Fruit fly (Drosophila melanogaster) whole organism, prepupa: Measurements from ENCODE around the gene Sc2.

Experiments used
- Blimp-1 ChIP-seq: fragments of 200-800 bp; sonication (Bioruptor generic); optimal IDR thresholded peaks from 3 replicates; lab custom pipeline; 2017; ENCODE audit warnings: missing biosample characterization, missing genetic modification characterization, mild to moderate bottlenecking, moderate library complexity, missing genetic modification reagents
- CG10631 ChIP-seq: fragments of 200-800 bp; sonication (Bioruptor generic); optimal IDR thresholded peaks from 2 replicates; lab custom pipeline; 2016; ENCODE audit warnings: missing biosample characterization, missing genetic modification characterization
- CG1621 ChIP-seq: fragments of 200-800 bp; sonication (Bioruptor generic); optimal IDR thresholded peaks from 3 replicates; lab custom pipeline; 2018; ENCODE audit warnings: missing biosample characterization, mild to moderate bottlenecking, missing genetic modification characterization
- CG16779 ChIP-seq: fragments of 200-800 bp; sonication (Bioruptor generic); optimal IDR thresholded peaks from 3 replicates; lab custom pipeline; 2017; ENCODE audit warnings: missing biosample characterization, mild to moderate bottlenecking, missing genetic modification characterization
- CG32006 ChIP-seq: fragments of 200-800 bp; sonication (Bioruptor generic); optimal IDR thresholded peaks from 3 replicates; lab custom pipeline; 2017; ENCODE audit warnings: missing biosample characterization, mild to moderate bottlenecking, missing genetic modification characterization
- CG6163 ChIP-seq: fragments of 200-800 bp; sonication (Bioruptor generic); IDR thresholded peaks from 3 replicates; pipeline ENCODE4 v1.3.6; 2022; ENCODE audit warnings: missing biosample characterization, missing genetic modification characterization
- CG6792 ChIP-seq: fragments of 200-800 bp; sonication (Bioruptor generic); optimal IDR thresholded peaks from 3 replicates; lab custom pipeline; 2016; ENCODE audit warnings: missing biosample characterization, missing genetic modification characterization
- Eip78C ChIP-seq: fragments of 200-800 bp; sonication (Bioruptor generic); peaks from one replicate; lab custom pipeline; 2016; ENCODE audit warnings: missing biosample characterization, missing genetic modification characterization
- Ets21C ChIP-seq: fragments of 200-800 bp; sonication (Bioruptor generic); optimal IDR thresholded peaks from 3 replicates; lab custom pipeline; 2016; ENCODE audit warnings: missing biosample characterization, missing genetic modification characterization
- Ets96B ChIP-seq: fragments of 200-800 bp; optimal IDR thresholded peaks from 2 replicates; lab custom pipeline; 2019; ENCODE audit warnings: missing biosample characterization, mild to moderate bottlenecking, missing genetic modification characterization, moderate library complexity
- Gug ChIP-seq: fragments of 200-800 bp; sonication (Bioruptor generic); IDR thresholded peaks from 2 replicates; pipeline ENCODE4 v1.3.6; 2022; ENCODE audit warnings: missing biosample characterization, missing genetic modification characterization
- Lpt ChIP-seq: fragments of 200-800 bp; sonication (Bioruptor generic); optimal IDR thresholded peaks from 3 replicates; lab custom pipeline; 2016; ENCODE audit warnings: missing biosample characterization, missing genetic modification characterization
- Met ChIP-seq: fragments of 200-800 bp; sonication (Bioruptor generic); optimal IDR thresholded peaks from 3 replicates; lab custom pipeline; 2016; ENCODE audit warnings: missing biosample characterization, missing genetic modification characterization
- Smox ChIP-seq: fragments of 200-800 bp; sonication (Bioruptor generic); optimal IDR thresholded peaks from 3 replicates; lab custom pipeline; 2016; ENCODE audit warnings: missing biosample characterization, missing genetic modification characterization
- Sox102F ChIP-seq: fragments of 200-800 bp; sonication (Bioruptor generic); optimal IDR thresholded peaks from 2 replicates; lab custom pipeline; 2016; ENCODE audit warnings: missing biosample characterization, mild to moderate bottlenecking, missing genetic modification characterization
- Sox14 ChIP-seq: fragments of 200-800 bp; sonication (Bioruptor generic); optimal IDR thresholded peaks from 3 replicates; lab custom pipeline; 2016; ENCODE audit warnings: missing biosample characterization, missing genetic modification characterization
- Sox15 ChIP-seq: fragments of 200-800 bp; sonication (Bioruptor generic); optimal IDR thresholded peaks from 3 replicates; lab custom pipeline; 2016; ENCODE audit warnings: missing biosample characterization, missing genetic modification characterization
- achi ChIP-seq: fragments of 200-800 bp; sonication (Bioruptor generic); optimal IDR thresholded peaks from 3 replicates; lab custom pipeline; 2016; ENCODE audit warnings: missing biosample characterization, missing genetic modification characterization
- acj6 ChIP-seq: fragments of 200-800 bp; sonication (Bioruptor generic); optimal IDR thresholded peaks from 3 replicates; lab custom pipeline; 2016; ENCODE audit warnings: missing biosample characterization, missing genetic modification characterization
- cyc ChIP-seq: fragments of 200-800 bp; sonication (Bioruptor generic); optimal IDR thresholded peaks from 3 replicates; lab custom pipeline; 2016; ENCODE audit warnings: missing biosample characterization, missing genetic modification characterization
- dac ChIP-seq: fragments of 200-800 bp; sonication (Bioruptor generic); optimal IDR thresholded peaks from 2 replicates; lab custom pipeline; 2017; ENCODE audit warnings: missing biosample characterization, mild to moderate bottlenecking, missing genetic modification characterization
- eg ChIP-seq: fragments of 200-800 bp; sonication (Bioruptor generic); IDR thresholded peaks from 3 replicates; pipeline ENCODE4 v1.3.6; 2022; ENCODE audit warnings: missing biosample characterization, missing genetic modification characterization
- esn ChIP-seq: fragments of 200-800 bp; sonication (Bioruptor generic); optimal IDR thresholded peaks from 2 replicates; lab custom pipeline; 2016; ENCODE audit warnings: missing biosample characterization, mild to moderate bottlenecking, missing genetic modification characterization, moderate library complexity
- fd59A ChIP-seq: fragments of 200-800 bp; sonication (Bioruptor generic); optimal IDR thresholded peaks from 2 replicates; lab custom pipeline; 2017; ENCODE audit warnings: missing biosample characterization, mild to moderate bottlenecking, missing genetic modification characterization, missing genetic modification reagents
- fd85E ChIP-seq: fragments of 200-800 bp; sonication (Bioruptor generic); optimal IDR thresholded peaks from 3 replicates; lab custom pipeline; 2016; ENCODE audit warnings: missing biosample characterization, missing genetic modification characterization
- fkh ChIP-seq: fragments of 200-800 bp; sonication (Bioruptor generic); optimal IDR thresholded peaks from 3 replicates; lab custom pipeline; 2017; ENCODE audit warnings: missing biosample characterization, mild to moderate bottlenecking, missing genetic modification characterization, moderate library complexity
- pdm3 ChIP-seq: fragments of 200-800 bp; sonication (Bioruptor generic); optimal IDR thresholded peaks from 3 replicates; lab custom pipeline; 2016; ENCODE audit warnings: missing biosample characterization, missing genetic modification characterization
- vri ChIP-seq: fragments of 200-800 bp; sonication (Bioruptor generic); optimal IDR thresholded peaks from 3 replicates; lab custom pipeline; 2016; ENCODE audit warnings: missing biosample characterization, mild to moderate bottlenecking, missing genetic modification characterization

Sc2 gene

DNA sequence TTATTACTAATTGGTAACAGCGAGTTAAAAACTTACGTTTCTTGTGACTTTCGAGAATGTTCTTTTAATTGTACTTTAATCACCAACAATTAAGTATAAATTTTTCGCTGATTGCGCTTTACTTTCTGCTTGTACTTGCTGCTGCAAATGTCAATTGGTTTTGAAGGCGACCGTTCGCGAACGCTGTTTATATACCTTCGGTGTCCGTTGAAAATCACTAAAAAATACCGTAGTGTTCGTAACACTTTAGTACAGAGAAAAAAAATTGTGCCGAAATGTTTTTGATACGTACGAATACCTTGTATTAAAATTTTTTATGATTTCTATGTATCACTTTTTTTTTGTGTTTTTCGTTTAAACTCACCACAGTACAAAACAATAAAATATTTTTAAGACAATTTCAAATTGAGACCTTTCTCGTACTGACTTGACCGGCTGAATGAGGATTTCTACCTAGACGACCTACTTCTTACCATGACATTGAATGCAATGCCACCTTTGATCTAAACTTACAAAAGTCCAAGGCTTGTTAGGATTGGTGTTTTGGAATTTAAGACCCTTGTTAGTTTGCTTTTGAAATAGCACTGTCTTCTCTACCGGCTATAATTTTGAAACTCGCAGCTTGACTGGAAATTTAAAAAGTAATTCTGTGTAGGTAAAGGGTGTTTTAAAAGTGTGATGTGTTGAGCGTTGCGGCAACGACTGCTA lies 647 bp upstream of the Sc2 start, which contains the start of gene Ubi-p63E (continued):
- TF ChIP-seq Lpt (GFP tag; lab: Kevin White, UChicago) (peak; percentile 31), CG32006 (GFP tag; lab: Kevin White, UChicago) (peak; percentile 72), Gug (no peak), Smox (GFP tag; lab: Kevin White, UChicago) (peak; percentile 75), dac (peak; percentile 20), Ets96B (peak; percentile 31), CG6163 (GFP tag; lab: Robert Waterston, UW) (no peak), CG16779 (tag; lab: Kevin White, UChicago) (no peak), Blimp-1 (GFP tag; lab: Kevin White, UChicago) (no peak)

DNA sequence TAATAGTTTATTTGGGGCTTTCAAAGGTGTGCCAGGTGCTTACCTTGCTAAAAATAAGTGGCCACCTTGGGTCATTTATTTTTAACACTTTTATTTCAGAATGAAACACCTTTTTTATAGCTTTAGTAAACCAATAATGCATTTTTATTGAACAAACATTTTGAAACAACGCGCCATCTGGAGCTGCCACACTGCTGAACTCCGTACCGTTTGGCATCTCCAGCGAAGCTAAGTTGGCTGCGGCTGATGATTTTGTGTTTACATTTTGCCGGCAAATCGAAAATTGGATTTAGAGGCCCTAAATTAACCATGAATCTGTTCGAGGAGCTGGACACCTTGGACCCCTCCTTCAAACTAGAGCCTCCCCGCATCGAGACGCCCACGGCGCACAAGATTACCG lies 1.8 kb downstream of the Sc2 start, which contains the start of gene ida:
TSS of gene ida (plus strand) at position 234 of the 400 bp plus-strand sequence.
- no peak for TF ChIP-seq CG16779 (tag; lab: Kevin White, UChicago)
- peak; percentile 93 for TF ChIP-seq fkh (GFP tag; lab: Kevin White, UChicago)
- no peak for TF ChIP-seq CG10631
- peak; percentile 18 for TF ChIP-seq esn (GFP tag; lab: Kevin White, UChicago)

DNA sequence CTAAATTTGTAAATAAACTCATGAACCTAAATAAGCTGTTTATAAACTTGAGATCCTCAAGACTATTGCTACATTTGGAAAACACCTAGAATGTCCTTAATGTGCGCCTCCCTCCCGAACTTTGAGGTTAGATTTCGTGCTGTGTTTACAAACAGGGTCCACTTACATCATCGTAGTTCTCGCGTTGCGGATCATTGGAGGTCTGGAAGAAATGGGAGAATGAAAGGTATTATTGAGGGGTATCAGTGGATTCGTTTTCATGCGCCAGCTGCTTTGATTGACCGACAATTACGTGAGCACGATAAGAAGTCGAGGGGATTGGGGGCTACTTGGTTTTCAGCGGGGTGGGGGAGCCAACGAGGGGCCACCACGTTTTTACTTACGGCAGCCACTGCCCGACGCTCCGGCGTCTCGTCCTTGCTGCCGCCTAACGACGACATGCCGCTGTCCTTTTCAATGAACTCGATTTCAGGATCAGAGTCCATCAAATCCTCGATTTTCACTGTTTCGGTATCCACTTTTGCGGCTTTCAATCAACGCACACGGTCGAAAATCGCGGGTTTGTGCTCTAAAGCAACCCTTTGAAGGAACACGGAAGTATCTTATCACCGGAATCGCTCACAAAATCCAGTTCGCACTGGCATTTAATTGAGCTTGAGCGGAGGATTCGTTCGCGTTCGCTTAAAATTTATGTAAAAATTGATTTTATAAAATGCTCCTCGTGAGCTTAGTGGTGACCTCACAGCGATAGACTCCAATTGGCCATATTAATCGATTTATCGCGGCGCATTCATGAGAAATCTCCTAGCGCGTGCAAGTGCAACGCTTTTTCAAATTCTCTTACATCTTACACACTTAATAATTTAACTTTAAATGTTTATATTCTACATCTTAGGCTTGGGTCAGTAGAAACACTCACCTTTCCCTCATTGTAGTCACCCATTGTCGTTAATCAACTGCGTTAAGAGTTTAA lies 5.8 kb downstream of the Sc2 start:
- TF ChIP-seq vri (GFP tag; lab: Kevin White, UChicago) (peak; percentile 81), Ets21C (GFP tag; lab: Kevin White, UChicago) (no peak)
- TF ChIP-seq, all 60 proteins: peak for 1

dm6 chr3L:3909831-3910230 lies 6.5 kb downstream of the Sc2 start, which contains the start of gene mge:
Gene mge, minus strand, starts transcription at chr3L:3909931.
- no peak for TF ChIP-seq CG1621 (tag; lab: Kevin White, UChicago)
- TF ChIP-seq vri (GFP tag; lab: Kevin White, UChicago) = no peak
- no peak for TF ChIP-seq cyc
- TF ChIP-seq Sox102F (GFP tag; lab: Kevin White, UChicago) = no peak
- TF ChIP-seq Eip78C (GFP tag; lab: Kevin White, UChicago) = no peak
- no peak for TF ChIP-seq pdm3 (GFP tag; lab: Kevin White, UChicago)
- no peak for TF ChIP-seq CG6792
- TF ChIP-seq Sox15 = no peak
- no peak for TF ChIP-seq esn (GFP tag; lab: Kevin White, UChicago)
- TF ChIP-seq fd59A (GFP tag; lab: Kevin White, UChicago) = no peak
- no peak for TF ChIP-seq acj6 (GFP tag; lab: Kevin White, UChicago)
- no peak for TF ChIP-seq Met
- TF ChIP-seq fd85E (GFP tag; lab: Kevin White, UChicago) = no peak
- no peak for TF ChIP-seq Sox14 (GFP tag; lab: Kevin White, UChicago)
- TF ChIP-seq, all 60 proteins: peak for 0

DNA sequence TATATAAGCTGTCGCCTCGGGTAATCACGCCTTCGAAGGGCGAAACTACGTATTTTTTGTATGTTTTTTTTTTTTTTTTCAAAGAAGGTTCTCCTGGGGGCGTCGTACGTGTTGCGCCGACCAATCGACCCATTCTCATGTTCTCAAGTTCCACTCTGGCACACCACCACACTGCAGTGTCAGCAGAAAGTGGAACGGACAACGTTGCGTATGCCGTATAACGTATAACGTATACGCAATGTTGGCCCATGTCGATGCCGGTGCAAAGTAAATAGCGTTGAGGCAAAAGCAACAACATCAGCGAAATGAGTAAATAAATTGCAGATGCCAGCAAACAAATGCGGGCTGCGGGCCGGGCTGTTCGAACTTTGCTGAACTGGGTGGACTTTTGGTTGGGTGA lies 8.8 kb downstream of the Sc2 start:
- TF ChIP-seq acj6 (GFP tag; lab: Kevin White, UChicago) = no peak
- no peak for TF ChIP-seq achi (GFP tag; lab: Kevin White, UChicago)
- no peak for TF ChIP-seq Ets21C (GFP tag; lab: Kevin White, UChicago)
- TF ChIP-seq Gug = no peak
- TF ChIP-seq eg (GFP tag; lab: Robert Waterston, UW) = no peak
